Worm (Caenorhabditis elegans) whole organism, L4 larva: ENCODE measurements around the gene lgc-27.

Experiments used
- F49E8.2 ChIP-seq: sonication (generic microtip); optimal IDR thresholded peaks from 2 replicates; lab custom pipeline; 2016; ENCODE audit warnings: missing compliant biosample characterization, mild to moderate bottlenecking, missing genetic modification characterization, borderline replicate concordance
- fkh-10 ChIP-seq: fragments of 150-350 bp; optimal IDR thresholded peaks from 2 replicates; lab custom pipeline; 2014; ENCODE audit warnings: missing biosample characterization, missing genetic modification reagents, missing genetic modification characterization
- unc-62 ChIP-seq, 3 experiments: fragments of 150-350 bp in 1 of 3; sonication (generic microtip); optimal IDR thresholded peaks in 2 of 3; peaks in 1 of 3; 1 replicate in 1 of 3; 2 replicates in 2 of 3; lab custom pipeline; 2014 to 2017; ENCODE audit warnings: missing biosample characterization in 3 of 3, missing genetic modification characterization in 3 of 3, missing genetic modification reagents in 3 of 3, missing genotype in 1 of 3
- zag-1 ChIP-seq: fragments of 150-350 bp; optimal IDR thresholded peaks from 2 replicates; lab custom pipeline; 2014; ENCODE audit warnings: missing biosample characterization, missing genetic modification characterization

DNA sequence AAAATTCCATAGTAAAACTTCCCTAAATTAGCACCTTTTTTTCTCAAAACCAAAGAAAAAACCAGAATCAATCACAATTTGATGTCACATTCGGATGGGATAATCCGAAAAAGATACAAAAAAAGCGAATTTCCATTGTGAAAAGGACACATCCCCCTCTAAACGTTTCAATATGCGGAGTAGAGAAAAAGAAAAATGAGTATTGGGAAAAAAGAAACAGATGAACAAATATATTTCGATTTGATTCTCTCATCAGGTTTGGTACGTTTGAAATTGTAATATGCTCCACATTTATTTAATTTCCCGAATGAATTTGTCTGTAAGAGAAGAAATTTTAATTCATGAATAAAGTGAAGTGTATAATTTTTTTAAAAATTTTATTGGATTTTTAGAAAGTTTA is 9.4 kb downstream of the lgc-27 start:
- TF ChIP-seq unc-62 (GFP tag; optimal IDR thresholded peaks at IDR 0.05 in 1 of 2; lab: Kevin White, UChicago) (no peak), unc-62 (tag; optimal IDR thresholded peaks at IDR 0.05; lab: Kevin White, UChicago) (no peak), F49E8.2 (no peak), zag-1 (tag; lab: Kevin White, UChicago) (no peak), fkh-10 (GFP tag; lab: Kevin White, UChicago) (no peak)
